Worm (Caenorhabditis elegans) whole organism, young adult: ENCODE measurements around the gene Y54G2A.11.

Source experiments
- B0019.2 ChIP-seq: fragments of 200-800 bp; sonication (Bioruptor generic); conservative IDR thresholded peaks from 2 replicates; pipeline ENCODE4 v1.3.6; 2022; ENCODE audit warnings: missing genetic modification reagents, missing genetic modification characterization, missing compliant biosample characterization
- C06A6.2 ChIP-seq: fragments of 200-800 bp; sonication (Bioruptor generic); conservative IDR thresholded peaks from 2 replicates; pipeline ENCODE4 v1.3.6; 2022; ENCODE audit warnings: missing genetic modification characterization, missing compliant biosample characterization
- F22D6.2 ChIP-seq: sonication (generic microtip); optimal IDR thresholded peaks from 2 replicates; lab custom pipeline; 2016; ENCODE audit warnings: mild to moderate bottlenecking, missing genetic modification characterization, missing compliant biosample characterization
- F23B12.7 ChIP-seq: sonication (generic microtip); optimal IDR thresholded peaks from 2 replicates; lab custom pipeline; 2017; ENCODE audit warnings: missing genetic modification characterization, mild to moderate bottlenecking, missing compliant biosample characterization, antibody characterized with exemption, moderate library complexity; ENCODE audit not compliant: insufficient read depth
- F33H1.4 ChIP-seq: fragments of 200-800 bp; sonication (Bioruptor generic); IDR thresholded peaks from 2 replicates; pipeline ENCODE4 v1.3.6; 2022; ENCODE audit warnings: missing genetic modification reagents, missing genetic modification characterization, missing compliant biosample characterization
- F49E8.2 ChIP-seq: sonication (generic microtip); optimal IDR thresholded peaks from 3 replicates; lab custom pipeline; 2017; ENCODE audit warnings: missing genetic modification characterization, mild to moderate bottlenecking, missing compliant biosample characterization, antibody characterized with exemption, moderate library complexity; ENCODE audit not compliant: insufficient read depth
- F52B5.7 ChIP-seq: sonication (generic microtip); optimal IDR thresholded peaks from 2 replicates; lab custom pipeline; 2016; ENCODE audit warnings: mild to moderate bottlenecking, missing genetic modification characterization, missing compliant biosample characterization
- F55B11.4 ChIP-seq: sonication (generic microtip); optimal IDR thresholded peaks from 2 replicates; lab custom pipeline; 2016; ENCODE audit warnings: missing compliant biosample characterization, missing genetic modification characterization, borderline replicate concordance; ENCODE audit not compliant: insufficient read depth
- F57A8.1 ChIP-seq: fragments of 200-800 bp; sonication (Bioruptor generic); optimal IDR thresholded peaks from 2 replicates; lab custom pipeline; 2018; ENCODE audit warnings: mild to moderate bottlenecking, missing genetic modification characterization, moderate library complexity, missing compliant biosample characterization
- F57C9.4 ChIP-seq: sonication (generic microtip); optimal IDR thresholded peaks from 2 replicates; lab custom pipeline; 2017; ENCODE audit warnings: mild to moderate bottlenecking, missing genetic modification characterization, missing compliant biosample characterization
- Y56A3A.18 ChIP-seq: fragments of 200-800 bp; sonication (Bioruptor generic); IDR thresholded peaks from 2 replicates; pipeline ENCODE4 v1.3.6; 2022; ENCODE audit warnings: missing genetic modification reagents, missing genetic modification characterization, missing compliant biosample characterization
- aptf-3 ChIP-seq: fragments of 200-800 bp; sonication (Bioruptor generic); IDR thresholded peaks from 2 replicates; pipeline ENCODE4 v1.3.6; 2022; ENCODE audit warnings: missing genetic modification characterization, missing compliant biosample characterization
- atf-7 ChIP-seq: sonication (generic microtip); optimal IDR thresholded peaks from 2 replicates; lab custom pipeline; 2017; ENCODE audit warnings: mild to moderate bottlenecking, missing genetic modification characterization, missing compliant biosample characterization
- attf-3 ChIP-seq: fragments of 200-800 bp; sonication (Bioruptor generic); conservative IDR thresholded peaks from 2 replicates; pipeline ENCODE4 v1.3.6; 2022; ENCODE audit warnings: missing genetic modification reagents, missing genetic modification characterization, missing compliant biosample characterization
- ccch-3 ChIP-seq: fragments of 200-800 bp; sonication (Bioruptor generic); optimal IDR thresholded peaks from 2 replicates; lab custom pipeline; 2018; ENCODE audit warnings: mild to moderate bottlenecking, missing genetic modification characterization, missing compliant biosample characterization
- cebp-2 ChIP-seq: fragments of 200-800 bp; sonication (Bioruptor generic); IDR thresholded peaks from 2 replicates; pipeline ENCODE4 v1.3.6; 2022; ENCODE audit warnings: missing genetic modification characterization, missing compliant biosample characterization
- ceh-100 ChIP-seq: fragments of 200-800 bp; sonication (Bioruptor generic); IDR thresholded peaks from 2 replicates; pipeline ENCODE4 v1.3.6; 2022; ENCODE audit warnings: missing genetic modification reagents, missing genetic modification characterization, missing compliant biosample characterization
- ceh-58 ChIP-seq: fragments of 200-800 bp; sonication (Bioruptor generic); IDR thresholded peaks from 2 replicates; pipeline ENCODE4 v1.3.6; 2022; ENCODE audit warnings: missing genetic modification characterization, missing compliant biosample characterization
- chd-7 ChIP-seq: sonication (generic microtip); optimal IDR thresholded peaks from 2 replicates; lab custom pipeline; 2016; ENCODE audit warnings: mild to moderate bottlenecking, missing genetic modification characterization, moderate library complexity, missing compliant biosample characterization
- die-1 ChIP-seq: sonication (generic microtip); optimal IDR thresholded peaks from 2 replicates; lab custom pipeline; 2016; ENCODE audit warnings: missing genotype, mild to moderate bottlenecking, missing genetic modification characterization, missing compliant biosample characterization
- dox-1 ChIP-seq: fragments of 200-800 bp; sonication (Bioruptor generic); IDR thresholded peaks from 2 replicates; pipeline ENCODE4 v1.3.6; 2022; ENCODE audit warnings: missing genetic modification reagents, missing genetic modification characterization, missing compliant biosample characterization
- dpl-1 ChIP-seq: fragments of 150-350 bp; optimal IDR thresholded peaks from 2 replicates; lab custom pipeline; 2014; ENCODE audit warnings: missing biosample characterization, missing genetic modification reagents, missing genetic modification characterization
- egl-44 ChIP-seq: fragments of 200-800 bp; sonication (Bioruptor generic); IDR thresholded peaks from 2 replicates; pipeline ENCODE4 v1.3.6; 2022; ENCODE audit warnings: missing genetic modification reagents, missing genetic modification characterization, missing compliant biosample characterization
- egrh-3 ChIP-seq: fragments of 200-800 bp; sonication (Bioruptor generic); IDR thresholded peaks from 2 replicates; pipeline ENCODE4 v1.3.6; 2022; ENCODE audit warnings: missing genetic modification reagents, missing genetic modification characterization, missing compliant biosample characterization
- ekl-4 ChIP-seq: fragments of 200-800 bp; sonication (Bioruptor generic); IDR thresholded peaks from 2 replicates; pipeline ENCODE4 v1.3.6; 2022; ENCODE audit warnings: missing genetic modification reagents, missing genetic modification characterization, missing compliant biosample characterization
- him-1 ChIP-seq: sonication (generic microtip); optimal IDR thresholded peaks from 2 replicates; lab custom pipeline; 2016; ENCODE audit warnings: missing genotype, missing genetic modification reagents, missing genetic modification characterization, missing compliant biosample characterization
- let-526 ChIP-seq: fragments of 200-800 bp; sonication (Bioruptor generic); IDR thresholded peaks from 2 replicates; pipeline ENCODE4 v1.3.6; 2022; ENCODE audit warnings: missing genetic modification reagents, missing genetic modification characterization, missing compliant biosample characterization
- let-607 ChIP-seq, 2 experiments: fragments of 200-800 bp in 1 of 2; sonication (Bioruptor generic) in 1 of 2; sonication (generic microtip) in 1 of 2; optimal IDR thresholded peaks; 2 replicates each; lab custom pipeline; 2016 to 2018; ENCODE audit warnings: mild to moderate bottlenecking in 2 of 2, missing compliant biosample characterization in 2 of 2, missing genetic modification characterization in 2 of 2, moderate library complexity in 2 of 2, missing genotype in 1 of 2
- lin-54 ChIP-seq: fragments of 200-800 bp; sonication (Bioruptor generic); optimal IDR thresholded peaks from 2 replicates; lab custom pipeline; 2018; ENCODE audit warnings: mild to moderate bottlenecking, missing genetic modification characterization, missing compliant biosample characterization
- lsl-1 ChIP-seq: fragments of 200-800 bp; sonication (Bioruptor generic); optimal IDR thresholded peaks from 2 replicates; lab custom pipeline; 2018; ENCODE audit warnings: mild to moderate bottlenecking, missing genetic modification characterization, moderate library complexity, missing compliant biosample characterization
- madf-3 ChIP-seq: fragments of 200-800 bp; sonication (Bioruptor generic); IDR thresholded peaks from 2 replicates; pipeline ENCODE4 v1.3.6; 2022; ENCODE audit warnings: missing genetic modification reagents, missing genetic modification characterization, missing compliant biosample characterization
- mcd-1 ChIP-seq: fragments of 200-800 bp; sonication (Bioruptor generic); IDR thresholded peaks from 2 replicates; pipeline ENCODE4 v1.3.6; 2022; ENCODE audit warnings: missing genetic modification reagents, missing genetic modification characterization, missing compliant biosample characterization
- mes-4 ChIP-seq: sonication (generic microtip); optimal IDR thresholded peaks from 2 replicates; lab custom pipeline; 2016; ENCODE audit warnings: missing genotype, missing genetic modification characterization, missing compliant biosample characterization
- nfya-2 ChIP-seq: fragments of 200-800 bp; sonication (Bioruptor generic); IDR thresholded peaks from 2 replicates; pipeline ENCODE4 v1.3.6; 2022; ENCODE audit warnings: missing genetic modification reagents, missing genetic modification characterization, missing compliant biosample characterization
- nhr-120 ChIP-seq: fragments of 200-800 bp; sonication (Bioruptor generic); IDR thresholded peaks from 2 replicates; pipeline ENCODE4 v1.3.6; 2022; ENCODE audit warnings: missing genetic modification characterization, missing compliant biosample characterization
- nhr-179 ChIP-seq: sonication (generic microtip); optimal IDR thresholded peaks from 2 replicates; lab custom pipeline; 2016; ENCODE audit warnings: mild to moderate bottlenecking, missing genetic modification characterization, missing compliant biosample characterization
- nhr-90 ChIP-seq: sonication (generic microtip); optimal IDR thresholded peaks from 2 replicates; lab custom pipeline; 2016; ENCODE audit warnings: missing genotype, mild to moderate bottlenecking, missing genetic modification characterization, missing compliant biosample characterization
- pbrm-1 ChIP-seq: fragments of 200-800 bp; sonication (Bioruptor generic); IDR thresholded peaks from 2 replicates; pipeline ENCODE4 v1.3.6; 2022; ENCODE audit warnings: missing genetic modification reagents, missing genetic modification characterization, missing compliant biosample characterization
- repo-1 ChIP-seq: sonication (generic microtip); optimal IDR thresholded peaks from 2 replicates; lab custom pipeline; 2017; ENCODE audit warnings: mild to moderate bottlenecking, missing genetic modification characterization, missing compliant biosample characterization
- snpc-4 ChIP-seq, 5 experiments: fragments of 150-350 bp in 1 of 5; sonication (generic microtip) in 4 of 5; optimal IDR thresholded peaks; 2 replicates each; lab custom pipeline; 2014 to 2018; ENCODE audit warnings: missing genetic modification characterization in 5 of 5, missing biosample characterization in 3 of 5, antibody characterized with exemption in 2 of 5, mild to moderate bottlenecking in 2 of 5, missing compliant biosample characterization in 2 of 5, missing genotype in 2 of 5, moderate library complexity in 2 of 5, missing genetic modification reagents in 1 of 5
- somi-1 ChIP-seq: fragments of 200-800 bp; sonication (Bioruptor generic); optimal IDR thresholded peaks from 2 replicates; lab custom pipeline; 2018; ENCODE audit warnings: mild to moderate bottlenecking, missing genetic modification characterization, missing compliant biosample characterization
- unc-130 ChIP-seq: sonication (generic microtip); optimal IDR thresholded peaks from 2 replicates; lab custom pipeline; 2016; ENCODE audit warnings: missing genetic modification reagents, missing genetic modification characterization, missing compliant biosample characterization
- xnd-1 ChIP-seq: sonication (generic microtip); optimal IDR thresholded peaks from 2 replicates; lab custom pipeline; 2016; ENCODE audit warnings: missing genotype, missing genetic modification reagents, missing genetic modification characterization, missing compliant biosample characterization
- zfh-2 ChIP-seq: fragments of 200-800 bp; sonication (Bioruptor generic); conservative IDR thresholded peaks from 2 replicates; pipeline ENCODE4 v1.3.6; 2022; ENCODE audit warnings: missing genetic modification reagents, missing genetic modification characterization, missing compliant biosample characterization
- ztf-26 ChIP-seq: sonication (generic microtip); optimal IDR thresholded peaks from 2 replicates; lab custom pipeline; 2017; ENCODE audit warnings: missing genetic modification characterization, missing compliant biosample characterization

Y54G2A.11 gene

ce11 chrIV:2817038-2817437 lies 45.4 kb upstream of the Y54G2A.11 start:
- TF ChIP-seq F22D6.2 (tag; lab: Kevin White, UChicago), result no peak
- no peak; the same call in 1 of the 2 replicates for TF ChIP-seq egrh-3 (GFP tag; lab: Robert Waterston, UW)
- TF ChIP-seq let-526, result no peak
- no peak for TF ChIP-seq die-1 (tag; lab: Kevin White, UChicago)
- TF ChIP-seq nfya-2 (GFP tag; lab: Robert Waterston, UW), result no peak
- peak; percentile 79 for TF ChIP-seq zfh-2 (GFP tag; lab: Robert Waterston, UW)
- TF ChIP-seq snpc-4 (GFP tag; optimal IDR thresholded peaks at IDR 0.05; lab: Kevin White, UChicago), result no peak
- TF ChIP-seq snpc-4 (tag; optimal IDR thresholded peaks at IDR 0.05; lab: Kevin White, UChicago), result peak in 2 of 4 experiments; percentile 65 to 88
- TF ChIP-seq chd-7 (tag; lab: Kevin White, UChicago), result peak; percentile 12

ce11 chrIV:2809208-2809607 lies 37.6 kb upstream of the Y54G2A.11 start, which contains the start of gene Y54G2A.76:
Gene Y54G2A.76 (plus strand): TSS chrIV:2809410.
- no peak for TF ChIP-seq madf-3
- TF ChIP-seq somi-1 (GFP tag; lab: Kevin White, UChicago), result no peak
- no peak for TF ChIP-seq ceh-58
- no peak for TF ChIP-seq dpl-1 (GFP tag; lab: Kevin White, UChicago)
- no peak for TF ChIP-seq aptf-3 (GFP tag; lab: Robert Waterston, UW)
- no peak for TF ChIP-seq F23B12.7
- TF ChIP-seq unc-130, result no peak
- no peak for TF ChIP-seq ztf-26
- TF ChIP-seq xnd-1 (tag; lab: Kevin White, UChicago), result no peak
- TF ChIP-seq C06A6.2 (GFP tag; lab: Robert Waterston, UW), result no peak
- no peak for TF ChIP-seq F57C9.4
- no peak for TF ChIP-seq lin-54 (GFP tag; lab: Kevin White, UChicago)
- TF ChIP-seq die-1 (tag; lab: Kevin White, UChicago), result no peak
- TF ChIP-seq F33H1.4 (GFP tag; lab: Robert Waterston, UW), result no peak
- no peak for TF ChIP-seq him-1 (tag; lab: Kevin White, UChicago)
- TF ChIP-seq atf-7, result no peak
- no peak for TF ChIP-seq F49E8.2 (tag; lab: Kevin White, UChicago)

DNA sequence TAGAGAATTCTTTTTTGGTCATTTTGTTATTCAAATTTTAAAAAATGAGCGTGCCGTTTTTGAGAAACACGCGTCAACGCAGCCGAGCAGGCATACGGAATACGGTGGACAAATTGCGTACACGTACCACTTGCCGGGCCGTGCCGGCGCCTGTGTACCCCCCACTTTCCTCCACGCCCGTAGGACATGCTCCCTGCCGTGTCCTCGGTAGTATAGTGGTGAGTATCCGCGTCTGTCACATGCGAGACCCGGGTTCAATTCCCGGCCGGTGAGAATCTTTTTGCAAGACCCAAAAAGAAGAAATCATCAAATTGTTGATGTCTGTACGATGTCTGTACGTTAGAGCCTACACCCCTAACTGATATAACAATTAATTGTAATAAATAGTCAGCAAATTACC lies 36.6 kb upstream of the Y54G2A.11 start:
- TF ChIP-seq F52B5.7 (tag; lab: Kevin White, UChicago) (peak; percentile 4), F33H1.4 (GFP tag; lab: Robert Waterston, UW) (peak; percentile 35; the same call in 1 of the 2 replicates), dox-1 (GFP tag; lab: Robert Waterston, UW) (peak; percentile 68), nhr-90 (tag; lab: Kevin White, UChicago) (peak; percentile 24), egl-44 (GFP tag; lab: Robert Waterston, UW) (peak; percentile 60; the same call in 1 of the 2 replicates), pbrm-1 (GFP tag; lab: Robert Waterston, UW) (0 out of 2 replicates have a peak, but pooled peaks have one; percentile 27), chd-7 (tag; lab: Kevin White, UChicago) (peak; percentile 17), repo-1 (tag; lab: Kevin White, UChicago) (no peak), cebp-2 (GFP tag; lab: Robert Waterston, UW) (peak; percentile 33; the same call in 1 of the 2 replicates), lsl-1 (GFP tag; lab: Kevin White, UChicago) (peak; percentile 7), nhr-179 (no peak), B0019.2 (GFP tag; lab: Robert Waterston, UW) (0 out of 2 replicates have a peak, but pooled peaks have one; percentile 8), nhr-120 (GFP tag; lab: Robert Waterston, UW) (no peak), zfh-2 (GFP tag; lab: Robert Waterston, UW) (peak; percentile 54), F55B11.4 (tag; lab: Kevin White, UChicago) (no peak), attf-3 (GFP tag; lab: Robert Waterston, UW) (0 out of 2 replicates have a peak, but pooled peaks have one; percentile 26), ceh-58 (no peak), ccch-3 (GFP tag; lab: Kevin White, UChicago) (no peak), ceh-100 (GFP tag; lab: Robert Waterston, UW) (no peak), ekl-4 (no peak), mcd-1 (GFP tag; lab: Robert Waterston, UW) (peak; percentile 52; the same call in 1 of the 2 replicates), F57C9.4 (no peak), Y56A3A.18 (GFP tag; lab: Robert Waterston, UW) (0 out of 2 replicates have a peak, but pooled peaks have one; percentile 29), F57A8.1 (GFP tag; lab: Kevin White, UChicago) (no peak), mes-4 (tag; lab: Kevin White, UChicago) (peak; percentile 26), let-607 (tag; optimal IDR thresholded peaks at IDR 0.05; lab: Kevin White, UChicago) (peak in 1 of 2 experiments; percentile 10)
